Fruit fly (Drosophila melanogaster) whole organism, embryonic: ENCODE results near the gene CG11147.

Experiments
- ATbp ChIP-seq: fragments of 200-800 bp; sonication (Bioruptor generic); optimal IDR thresholded peaks from 2 replicates; lab custom pipeline; 2017; ENCODE audit warnings: missing biosample characterization, mild to moderate bottlenecking, missing genetic modification characterization, missing genetic modification reagents
- B-H1 ChIP-seq: fragments of 200-800 bp; sonication (Bioruptor generic); IDR thresholded peaks from 3 replicates; pipeline ENCODE4 v1.3.6; 2022; ENCODE audit warnings: missing biosample characterization, missing genetic modification characterization
- B-H2 ChIP-seq: fragments of 200-800 bp; sonication (Bioruptor generic); optimal IDR thresholded peaks from 2 replicates; lab custom pipeline; 2018; ENCODE audit warnings: missing biosample characterization, mild to moderate bottlenecking, missing genetic modification characterization
- Blimp-1 ChIP-seq: fragments of 200-800 bp; sonication (Bioruptor generic); optimal IDR thresholded peaks from 3 replicates; lab custom pipeline; 2018; ENCODE audit warnings: missing biosample characterization, missing genetic modification characterization, mild to moderate bottlenecking, moderate library complexity, missing genetic modification reagents
- BtbVII ChIP-seq: fragments of 200-800 bp; sonication (Bioruptor generic); optimal IDR thresholded peaks from 3 replicates; lab custom pipeline; 2017; ENCODE audit warnings: missing biosample characterization, mild to moderate bottlenecking, missing genetic modification characterization
- CG1024 ChIP-seq: fragments of 200-800 bp; sonication (Bioruptor generic); IDR thresholded peaks from 2 replicates; pipeline ENCODE4 v1.3.6; 2022; ENCODE audit warnings: missing biosample characterization, missing genetic modification characterization
- CG10654 ChIP-seq: fragments of 200-800 bp; sonication (Bioruptor generic); optimal IDR thresholded peaks from 2 replicates; lab custom pipeline; 2016; ENCODE audit warnings: missing biosample characterization, missing genetic modification characterization
- CG11085 ChIP-seq: fragments of 200-800 bp; sonication (Bioruptor generic); IDR thresholded peaks from 2 replicates; pipeline ENCODE4 v1.3.6; 2022; ENCODE audit warnings: missing biosample characterization, missing genetic modification characterization
- CG12155 ChIP-seq: fragments of 200-800 bp; sonication (Bioruptor generic); optimal IDR thresholded peaks from 3 replicates; lab custom pipeline; 2016; ENCODE audit warnings: missing biosample characterization, missing genetic modification characterization
- CG12942 ChIP-seq: fragments of 200-800 bp; sonication (Bioruptor generic); optimal IDR thresholded peaks from 3 replicates; lab custom pipeline; 2016; ENCODE audit warnings: missing biosample characterization, missing genetic modification characterization
- CG1529 ChIP-seq: fragments of 200-800 bp; sonication (Bioruptor generic); optimal IDR thresholded peaks from 3 replicates; lab custom pipeline; 2018; ENCODE audit warnings: missing biosample characterization, missing genetic modification characterization
- CG1603 ChIP-seq: fragments of 200-800 bp; sonication (Bioruptor generic); optimal IDR thresholded peaks from 2 replicates; lab custom pipeline; 2019; ENCODE audit warnings: missing biosample characterization, mild to moderate bottlenecking, missing genetic modification characterization, moderate library complexity
- CG18011 ChIP-seq: fragments of 200-800 bp; sonication (Bioruptor generic); optimal IDR thresholded peaks from 2 replicates; lab custom pipeline; 2017; ENCODE audit warnings: missing biosample characterization, missing genetic modification characterization, mild to moderate bottlenecking, moderate library complexity, missing genotype
- CG18619 ChIP-seq: fragments of 200-800 bp; sonication (Bioruptor generic); optimal IDR thresholded peaks from 3 replicates; lab custom pipeline; 2017; ENCODE audit warnings: missing biosample characterization, mild to moderate bottlenecking, missing genetic modification characterization
- CG31365 ChIP-seq: fragments of 200-800 bp; sonication (Bioruptor generic); optimal IDR thresholded peaks from 2 replicates; lab custom pipeline; 2018; ENCODE audit warnings: missing biosample characterization, mild to moderate bottlenecking, missing genetic modification characterization
- CG3163 ChIP-seq: fragments of 200-800 bp; sonication (Bioruptor generic); optimal IDR thresholded peaks from 3 replicates; lab custom pipeline; 2016; ENCODE audit warnings: missing biosample characterization, missing genetic modification characterization
- CG32767 ChIP-seq: fragments of 200-800 bp; sonication (Bioruptor generic); IDR thresholded peaks from 2 replicates; pipeline ENCODE4 v1.3.6; 2022; ENCODE audit warnings: missing biosample characterization, missing genetic modification characterization
- CG4360 ChIP-seq: fragments of 200-800 bp; sonication (Bioruptor generic); IDR thresholded peaks from 2 replicates; pipeline ENCODE4 v1.3.6; 2022; ENCODE audit warnings: missing biosample characterization, missing genetic modification characterization
- CG8290 ChIP-seq, 3 experiments: fragments of 200-800 bp; sonication (Bioruptor generic); optimal IDR thresholded peaks; 2 replicates each; lab custom pipeline; 2016 to 2019; ENCODE audit warnings: missing biosample characterization in 3 of 3, missing genetic modification characterization in 3 of 3, mild to moderate bottlenecking in 2 of 3, moderate library complexity in 1 of 3
- CG9609 ChIP-seq: fragments of 200-800 bp; sonication (Bioruptor generic); optimal IDR thresholded peaks from 3 replicates; lab custom pipeline; 2016; ENCODE audit warnings: missing biosample characterization, missing genetic modification characterization
- CG9817 ChIP-seq: fragments of 200-800 bp; sonication (Bioruptor generic); optimal IDR thresholded peaks from 2 replicates; lab custom pipeline; 2018; ENCODE audit warnings: missing biosample characterization, mild to moderate bottlenecking, missing genetic modification characterization, moderate library complexity
- Dll ChIP-seq: fragments of 200-800 bp; sonication (Bioruptor generic); IDR thresholded peaks from 4 replicates; pipeline ENCODE4 v1.3.6; 2022; ENCODE audit warnings: missing biosample characterization, missing genetic modification characterization; ENCODE audit not compliant: partially characterized antibody
- Eip74EF ChIP-seq, 2 experiments: fragments of 200-800 bp in 1 of 2; fragments of >200 bp in 1 of 2; sonication (Bioruptor generic) in 1 of 2; optimal IDR thresholded peaks; 2 replicates each; lab custom pipeline; 2017 to 2019; ENCODE audit warnings: missing biosample characterization in 2 of 2, missing genetic modification characterization in 2 of 2, mild to moderate bottlenecking in 1 of 2, moderate library complexity in 1 of 2
- Gsc ChIP-seq: fragments of 200-800 bp; sonication (Bioruptor generic); IDR thresholded peaks from 2 replicates; pipeline ENCODE4 v1.3.6; 2022; ENCODE audit warnings: missing biosample characterization, missing genetic modification characterization
- HHEX ChIP-seq: fragments of 200-800 bp; sonication (Bioruptor generic); optimal IDR thresholded peaks from 3 replicates; lab custom pipeline; 2017; ENCODE audit warnings: missing biosample characterization, mild to moderate bottlenecking, missing genetic modification characterization, missing genetic modification reagents
- Lim3 ChIP-seq: fragments of 200-800 bp; sonication (Bioruptor generic); IDR thresholded peaks from 2 replicates; pipeline ENCODE4 v1.3.6; 2022; ENCODE audit warnings: missing biosample characterization, missing genetic modification characterization
- Med ChIP-seq: fragments of 200-800 bp; sonication (Bioruptor generic); peaks from one replicate; lab custom pipeline; 2016; ENCODE audit warnings: missing biosample characterization, missing genetic modification characterization, mild to moderate bottlenecking, inconsistent platforms, moderate library complexity
- Meics ChIP-seq: fragments of 200-800 bp; sonication (Bioruptor generic); optimal IDR thresholded peaks from 2 replicates; lab custom pipeline; 2017; ENCODE audit warnings: missing biosample characterization, mild to moderate bottlenecking, missing genetic modification characterization
- Stat92E ChIP-seq, 3 experiments: fragments of >200 bp in 2 of 3; fragments of 200-800 bp in 1 of 3; sonication (Bioruptor generic) in 1 of 3; optimal IDR thresholded peaks; 2 replicates each; lab custom pipeline; 2017 to 2019; ENCODE audit warnings: missing biosample characterization in 3 of 3, missing genetic modification characterization in 3 of 3, mild to moderate bottlenecking in 1 of 3, moderate library complexity in 1 of 3
- Trl ChIP-seq, 3 experiments: fragments of >200 bp in 2 of 3; fragments of 200-800 bp in 1 of 3; sonication (Bioruptor generic) in 1 of 3; optimal IDR thresholded peaks; 2 replicates in 1 of 3; 3 replicates in 2 of 3; lab custom pipeline; 2016 to 2017; ENCODE audit warnings: missing biosample characterization in 1 of 3, missing genetic modification characterization in 1 of 3
- amos ChIP-seq: fragments of 200-800 bp; sonication (Bioruptor generic); IDR thresholded peaks from 2 replicates; pipeline ENCODE4 v1.3.6; 2022; ENCODE audit warnings: missing biosample characterization, missing genetic modification characterization; ENCODE audit not compliant: partially characterized antibody
- croc ChIP-seq: fragments of 200-800 bp; sonication (Bioruptor generic); conservative IDR thresholded peaks from 3 replicates; pipeline ENCODE4 v1.3.6; 2022; ENCODE audit warnings: missing biosample characterization, missing genetic modification characterization
- danr ChIP-seq: fragments of 200-800 bp; sonication (Bioruptor generic); IDR thresholded peaks from 2 replicates; pipeline ENCODE4 v1.3.6; 2022; ENCODE audit warnings: missing biosample characterization, missing genetic modification characterization
- disco-r ChIP-seq: fragments of 200-800 bp; sonication (Bioruptor generic); optimal IDR thresholded peaks from 2 replicates; lab custom pipeline; 2016; ENCODE audit warnings: missing biosample characterization, missing genetic modification characterization
- emc ChIP-seq: fragments of 200-800 bp; sonication (Bioruptor generic); optimal IDR thresholded peaks from 2 replicates; lab custom pipeline; 2016; ENCODE audit warnings: missing biosample characterization, missing genetic modification characterization
- ems ChIP-seq: fragments of 200-800 bp; sonication (Bioruptor generic); optimal IDR thresholded peaks from 3 replicates; lab custom pipeline; 2016; ENCODE audit warnings: missing biosample characterization, missing genetic modification characterization
- gce ChIP-seq: fragments of 200-800 bp; sonication (Bioruptor generic); IDR thresholded peaks from 3 replicates; pipeline ENCODE4 v1.3.6; 2022; ENCODE audit warnings: missing biosample characterization, missing genetic modification characterization
- gro ChIP-seq: fragments of 200-800 bp; sonication (Bioruptor generic); optimal IDR thresholded peaks from 2 replicates; lab custom pipeline; 2016; ENCODE audit warnings: missing biosample characterization, missing genetic modification characterization
- jigr1 ChIP-seq: fragments of 200-800 bp; sonication (Bioruptor generic); IDR thresholded peaks from 3 replicates; pipeline ENCODE4 v1.3.6; 2022; ENCODE audit warnings: missing biosample characterization, missing genetic modification characterization
- lab ChIP-seq: fragments of 200-800 bp; sonication (Bioruptor generic); optimal IDR thresholded peaks from 3 replicates; lab custom pipeline; 2017; ENCODE audit warnings: missing biosample characterization, missing genetic modification characterization, mild to moderate bottlenecking, moderate library complexity, missing genetic modification reagents
- nerfin-2 ChIP-seq: fragments of 200-800 bp; sonication (Bioruptor generic); IDR thresholded peaks from 2 replicates; pipeline ENCODE4 v1.3.6; 2022; ENCODE audit warnings: missing biosample characterization, missing genetic modification characterization; ENCODE audit not compliant: partially characterized antibody
- pb ChIP-seq: fragments of 200-800 bp; sonication (Bioruptor generic); optimal IDR thresholded peaks from 3 replicates; lab custom pipeline; 2016; ENCODE audit warnings: missing biosample characterization, missing genetic modification characterization
- pho ChIP-seq: fragments of 200-800 bp; sonication (Bioruptor generic); optimal IDR thresholded peaks from 2 replicates; lab custom pipeline; 2016; ENCODE audit warnings: missing biosample characterization, missing genetic modification characterization
- pnt ChIP-seq: fragments of 200-800 bp; sonication (Bioruptor generic); optimal IDR thresholded peaks from 3 replicates; lab custom pipeline; 2016; ENCODE audit warnings: missing biosample characterization, missing genetic modification characterization
- sc ChIP-seq, 3 experiments: fragments of >200 bp in 2 of 3; fragments of 200-800 bp in 1 of 3; sonication (Bioruptor generic) in 1 of 3; optimal IDR thresholded peaks; 2 replicates in 2 of 3; 3 replicates in 1 of 3; lab custom pipeline; 2017; ENCODE audit warnings: mild to moderate bottlenecking in 1 of 3, missing biosample characterization in 1 of 3, missing genetic modification characterization in 1 of 3, missing genetic modification reagents in 1 of 3
- sens ChIP-seq: fragments of 200-800 bp; sonication (Bioruptor generic); peaks from one replicate; lab custom pipeline; 2016; ENCODE audit warnings: missing biosample characterization, missing genetic modification characterization
- shn ChIP-seq: fragments of 200-800 bp; sonication (Bioruptor generic); optimal IDR thresholded peaks from 3 replicates; lab custom pipeline; 2016; ENCODE audit warnings: missing biosample characterization, missing genetic modification characterization
- tap ChIP-seq: fragments of 200-800 bp; optimal IDR thresholded peaks from 3 replicates; lab custom pipeline; 2019; ENCODE audit warnings: missing biosample characterization, mild to moderate bottlenecking, missing genetic modification characterization, moderate library complexity
- zfh2 ChIP-seq: fragments of 200-800 bp; sonication (Bioruptor generic); optimal IDR thresholded peaks from 2 replicates; lab custom pipeline; 2016; ENCODE audit warnings: missing biosample characterization, missing genetic modification characterization

Gene CG11147

dm6 chr2L:5724521-5725023, 16.5 kb downstream of the CG11147 start, which contains the start of gene CG11030 (continued):
- peak in 1 of 2 experiments; percentile 12 for TF ChIP-seq Trl (optimal IDR thresholded peaks at IDR 0.05; lab: Kevin White, UChicago)
- no peak for TF ChIP-seq Trl (GFP tag; optimal IDR thresholded peaks at IDR 0.05; lab: Kevin White, UChicago)
- no peak for TF ChIP-seq Gsc (GFP tag; lab: Robert Waterston, UW)
- no peak for TF ChIP-seq pb
- TF ChIP-seq amos (GFP tag; lab: Robert Waterston, UW) = peak; percentile 100
- TF ChIP-seq croc (GFP tag; lab: Robert Waterston, UW) = no peak
- no peak for TF ChIP-seq sc (optimal IDR thresholded peaks at IDR 0.05; lab: Kevin White, UChicago)
- no peak for TF ChIP-seq sc (GFP tag; optimal IDR thresholded peaks at IDR 0.05; lab: Kevin White, UChicago)
- no peak for TF ChIP-seq Meics (GFP tag; lab: Kevin White, UChicago)
- TF ChIP-seq emc (GFP tag; lab: Kevin White, UChicago) = no peak
- TF ChIP-seq CG1529 (GFP tag; lab: Kevin White, UChicago) = no peak
- TF ChIP-seq CG32767 = no peak
- peak; percentile 28 for TF ChIP-seq shn (GFP tag; lab: Kevin White, UChicago)
- no peak for TF ChIP-seq CG3163 (GFP tag; lab: Kevin White, UChicago)
- TF ChIP-seq Stat92E (GFP tag; optimal IDR thresholded peaks at IDR 0.05; lab: Kevin White, UChicago) = peak in 1 of 3 experiments; percentile 39
- TF ChIP-seq CG9609 (GFP tag; lab: Kevin White, UChicago) = peak; percentile 3
- no peak for TF ChIP-seq Lim3
- TF ChIP-seq CG9817 (tag; lab: Kevin White, UChicago) = no peak
- TF ChIP-seq CG18619 = no peak
- TF ChIP-seq CG8290 (GFP tag; optimal IDR thresholded peaks at IDR 0.05; lab: Kevin White, UChicago) = no peak
- no peak for TF ChIP-seq CG8290 (tag; optimal IDR thresholded peaks at IDR 0.05; lab: Kevin White, UChicago)
- TF ChIP-seq CG18011 (GFP tag; lab: Kevin White, UChicago) = no peak
- TF ChIP-seq CG12155 (GFP tag; lab: Kevin White, UChicago) = no peak
- no peak for TF ChIP-seq tap (tag; lab: Kevin White, UChicago)
- no peak for TF ChIP-seq pnt (GFP tag; lab: Kevin White, UChicago)
- no peak for TF ChIP-seq jigr1
- TF ChIP-seq ems (GFP tag; lab: Kevin White, UChicago) = peak; percentile 10
- TF ChIP-seq B-H1 (GFP tag; lab: Robert Waterston, UW) = no peak
- TF ChIP-seq gro (GFP tag; lab: Kevin White, UChicago) = no peak
- no peak for TF ChIP-seq Eip74EF (GFP tag; optimal IDR thresholded peaks at IDR 0.05; lab: Kevin White, UChicago)
- TF ChIP-seq CG11085 = no peak
- no peak for TF ChIP-seq danr (GFP tag; lab: Robert Waterston, UW)
- TF ChIP-seq CG31365 (tag; lab: Kevin White, UChicago) = no peak
- no peak for TF ChIP-seq CG12942 (GFP tag; lab: Kevin White, UChicago)
- TF ChIP-seq BtbVII (GFP tag; lab: Kevin White, UChicago) = no peak
- no peak for TF ChIP-seq HHEX (GFP tag; lab: Kevin White, UChicago)
- TF ChIP-seq B-H2 (GFP tag; lab: Kevin White, UChicago) = no peak
- TF ChIP-seq disco-r = no peak
- TF ChIP-seq sens (GFP tag; lab: Kevin White, UChicago) = peak; percentile 81
- peak; percentile 98 for TF ChIP-seq Dll (GFP tag; lab: Robert Waterston, UW)
- TF ChIP-seq CG1024 = no peak
- TF ChIP-seq nerfin-2 = peak; percentile 98
- no peak for TF ChIP-seq ATbp (GFP tag; lab: Kevin White, UChicago)
- TF ChIP-seq CG1603 (tag; lab: Kevin White, UChicago) = peak; percentile 51
- no peak for TF ChIP-seq CG10654 (GFP tag; lab: Kevin White, UChicago)
- TF ChIP-seq pho (GFP tag; lab: Kevin White, UChicago) = no peak
- no peak for TF ChIP-seq CG4360 (GFP tag; lab: Robert Waterston, UW)
- TF ChIP-seq lab (GFP tag; lab: Kevin White, UChicago) = no peak
- peak; percentile 79 for TF ChIP-seq Med
- TF ChIP-seq zfh2 (GFP tag; lab: Kevin White, UChicago) = no peak
- no peak for TF ChIP-seq Blimp-1 (GFP tag; lab: Kevin White, UChicago)
- TF ChIP-seq gce = no peak
